Worm (Caenorhabditis elegans) whole organism, early embryonic: ENCODE measurements around the gene K12H4.7.

Experiments used
- aly-1 ChIP-seq: sonication (generic microtip); optimal IDR thresholded peaks from 2 replicates; lab custom pipeline; 2016; ENCODE audit warnings: missing genetic modification characterization, missing compliant biosample characterization
- ama-1 ChIP-seq: fragments of 150-350 bp; optimal IDR thresholded peaks from 2 replicates; lab custom pipeline; 2014
- pes-1 ChIP-seq: fragments of 200-800 bp; sonication (Bioruptor generic); IDR thresholded peaks from 2 replicates; pipeline ENCODE4 v1.3.6; 2022; ENCODE audit warnings: missing genetic modification reagents, missing genetic modification characterization, missing compliant biosample characterization

- no peak for TF ChIP-seq pes-1 (GFP tag; lab: Robert Waterston, UW)
- no peak for TF ChIP-seq ama-1
- no peak for TF ChIP-seq aly-1 (tag; lab: Kevin White, UChicago)
These were observed 29.4 kb upstream of the K12H4.7 start, which contains the start of the genes dcr-1 and apc-2 for ce11 chrIII:8080165-8080738.
